Fruit fly (Drosophila melanogaster) ovary, adult (tissue): Measurements from ENCODE around the gene GlnRS.

ENCODE experiments used
- CG17801 ChIP-seq: fragments of 200-800 bp; optimal IDR thresholded peaks from 2 replicates; lab custom pipeline; 2019; ENCODE audit warnings: missing biosample characterization, mild to moderate bottlenecking, missing genetic modification characterization, moderate library complexity; ENCODE audit not compliant: partially characterized antibody

GlnRS gene

dm6 chr3R:25241507-25242070 is 23.9 kb downstream of the GlnRS start, which contains the start of gene CG11854:
CG11854 (plus strand) TSS chr3R:25242020.
- no peak for TF ChIP-seq CG17801 (GFP tag; lab: Kevin White, UChicago)

dm6 chr3R:25239880-25240279 is 25.6 kb downstream of the GlnRS start, which contains the start of gene to:
to (plus strand) TSS chr3R:25240180.
- no peak for TF ChIP-seq CG17801 (GFP tag; lab: Kevin White, UChicago)

dm6 chr3R:25238771-25239700 is 26.5 kb downstream of the GlnRS start:
- TF ChIP-seq CG17801 (GFP tag; lab: Kevin White, UChicago): no peak

DNA sequence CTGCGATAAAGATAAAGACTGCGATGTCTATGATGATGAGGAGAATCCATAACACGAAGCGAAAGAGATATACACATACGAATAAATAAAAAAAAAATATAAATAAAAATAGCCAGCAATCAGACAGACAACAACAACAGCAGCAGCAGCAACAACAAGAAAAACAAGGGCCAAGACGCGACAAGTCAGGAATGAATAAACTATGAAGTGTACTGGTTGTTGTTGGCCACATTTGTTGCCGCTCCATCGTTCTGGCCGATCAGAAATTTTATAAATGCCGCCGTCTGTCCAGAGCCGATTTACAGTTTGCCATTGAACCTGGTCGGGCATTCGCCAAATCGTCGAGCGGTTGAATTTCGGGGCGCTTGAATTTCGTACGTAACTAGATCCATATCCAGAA is 28.2 kb downstream of the GlnRS start, which contains the start of gene Jhbp7:
Jhbp7 (plus strand) TSS at position 301 of the 400 bp plus-strand sequence.
- TF ChIP-seq CG17801 (GFP tag; lab: Kevin White, UChicago): no peak

- no peak for TF ChIP-seq CG17801 (GFP tag; lab: Kevin White, UChicago)
Measured at dm6 chr3R:25236121-25236520, 29.4 kb downstream of the GlnRS start.

dm6 chr3R:25235362-25235761 is 30.2 kb downstream of the GlnRS start, which contains the start of gene Sil1:
Sil1 (minus strand) TSS chr3R:25235529.
- peak; percentile 29 for TF ChIP-seq CG17801 (GFP tag; lab: Kevin White, UChicago)

dm6 chr3R:25232271-25232989 is 33.1 kb downstream of the GlnRS start, which contains the start of gene Cad96Cb:
Cad96Cb (minus strand) TSS chr3R:25232321.
- peak; percentile 6 for TF ChIP-seq CG17801 (GFP tag; lab: Kevin White, UChicago)

DNA sequence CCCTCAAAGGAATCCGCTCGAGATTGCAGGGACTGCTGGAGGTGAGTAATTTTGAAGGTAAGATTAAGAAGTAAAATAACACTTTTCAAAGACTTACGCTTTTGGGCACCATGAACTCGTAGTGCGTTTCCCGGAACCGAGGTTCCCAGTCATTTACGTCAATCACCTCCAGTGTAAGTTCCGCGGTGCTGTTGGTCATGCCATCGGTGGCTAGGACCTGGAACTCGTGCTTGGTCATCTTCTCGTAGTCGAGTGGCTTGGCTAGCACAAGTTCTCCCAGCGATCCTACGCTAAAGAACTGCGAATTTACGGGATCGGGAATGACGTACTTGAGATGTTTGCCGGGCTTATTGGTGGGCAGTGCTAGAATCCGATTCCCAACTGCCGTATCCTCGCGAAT is 40.0 kb downstream of the GlnRS start:
- TF ChIP-seq CG17801 (GFP tag; lab: Kevin White, UChicago): no peak

dm6 chr3R:25221203-25221807 is 44.2 kb downstream of the GlnRS start, which contains the start of gene Alg9:
Alg9 (plus strand) TSS chr3R:25221589.
- peak; percentile 0 for TF ChIP-seq CG17801 (GFP tag; lab: Kevin White, UChicago)

DNA sequence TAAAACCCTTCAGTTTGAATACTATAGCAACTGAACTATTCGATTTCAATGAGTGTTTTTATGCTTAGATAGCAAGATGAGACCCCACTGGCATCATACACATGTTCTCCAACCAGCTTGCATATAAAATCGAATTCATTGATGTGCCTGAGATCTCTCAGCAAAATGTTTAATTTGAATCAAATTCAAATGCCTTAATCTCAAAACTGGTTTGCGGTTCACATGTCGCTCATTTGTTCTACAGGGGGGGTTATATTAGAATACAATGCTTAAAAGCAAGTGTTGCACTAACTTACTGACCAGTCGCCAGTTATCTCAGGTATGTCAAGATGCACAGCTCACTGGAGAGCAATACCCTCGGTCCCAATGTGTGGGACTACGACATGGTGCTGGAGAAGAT is 46.5 kb downstream of the GlnRS start, which contains the start of gene CG31103:
CG31103 (plus strand) TSS at position 301 of the 400 bp plus-strand sequence.
- no peak for TF ChIP-seq CG17801 (GFP tag; lab: Kevin White, UChicago)

dm6 chr3R:25215997-25216396 is 49.5 kb downstream of the GlnRS start, which contains the start of gene CG31106:
CG31106 (plus strand) TSS chr3R:25216297.
- no peak for TF ChIP-seq CG17801 (GFP tag; lab: Kevin White, UChicago)

- TF ChIP-seq CG17801 (GFP tag; lab: Kevin White, UChicago): peak; percentile 41
Measured at dm6 chr3R:25215123-25215522, 50.4 kb downstream of the GlnRS start, which contains the start of gene Saysd1. Saysd1 (minus strand) TSS chr3R:25215188.
